Worm (Caenorhabditis elegans) whole organism, mixed stage, embryonic: ENCODE measurements around the gene dph-5.

ENCODE experiments used
- elt-1 ChIP-seq: sonication (generic microtip); optimal IDR thresholded peaks from 2 replicates; lab custom pipeline; 2017; ENCODE audit warnings: missing genetic modification characterization, mild to moderate bottlenecking, missing compliant biosample characterization, antibody characterized with exemption, moderate library complexity, borderline replicate concordance; ENCODE audit not compliant: insufficient read depth
- flh-1 ChIP-seq: fragments of 200-800 bp; sonication (Bioruptor generic); optimal IDR thresholded peaks from 2 replicates; lab custom pipeline; 2018; ENCODE audit warnings: mild to moderate bottlenecking, missing genetic modification characterization, moderate library complexity, missing compliant biosample characterization
- lin-13 ChIP-seq: fragments of 150-350 bp; optimal IDR thresholded peaks from 2 replicates; lab custom pipeline; 2014; ENCODE audit warnings: missing biosample characterization, missing genetic modification characterization
- mep-1 ChIP-seq: fragments of 150-350 bp; optimal IDR thresholded peaks from 2 replicates; lab custom pipeline; 2017; ENCODE audit warnings: missing biosample characterization, missing genetic modification reagents, missing genetic modification characterization, inconsistent platforms
- nhr-2 ChIP-seq: fragments of 150-350 bp; optimal IDR thresholded peaks from 2 replicates; lab custom pipeline; 2014; ENCODE audit warnings: missing biosample characterization, missing genetic modification characterization
- nhr-28 ChIP-seq: fragments of 150-350 bp; optimal IDR thresholded peaks from 2 replicates; lab custom pipeline; 2014; ENCODE audit warnings: missing biosample characterization, missing genetic modification characterization
- nhr-76 ChIP-seq: sonication (generic microtip); optimal IDR thresholded peaks from 2 replicates; lab custom pipeline; 2017; ENCODE audit warnings: missing biosample characterization, missing genetic modification characterization
- snpc-4 ChIP-seq: fragments of 150-350 bp; optimal IDR thresholded peaks from 2 replicates; lab custom pipeline; 2014; ENCODE audit warnings: missing biosample characterization, missing genetic modification characterization

DNA sequence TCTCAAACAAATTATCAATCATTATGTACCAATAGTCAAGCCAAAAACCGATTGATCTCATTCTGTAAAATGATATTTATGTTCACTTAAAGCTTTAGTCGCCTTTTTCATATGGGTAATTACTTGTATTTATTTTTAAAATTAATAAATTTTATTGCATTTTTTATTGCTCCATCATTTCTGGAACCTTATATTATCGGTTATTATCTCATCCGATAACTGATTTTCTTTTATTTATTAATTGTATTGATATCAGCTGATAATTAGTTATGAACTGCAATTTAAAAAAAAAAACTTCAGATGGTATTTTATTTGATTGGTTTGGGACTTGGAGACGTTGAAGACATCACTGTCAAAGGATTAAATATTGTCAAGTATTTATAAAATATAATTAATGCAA, at the start of gene dph-5:
- TF ChIP-seq flh-1 (GFP tag; lab: Kevin White, UChicago) (no peak), snpc-4 (tag; lab: Kevin White, UChicago) (no peak), lin-13 (tag; lab: Kevin White, UChicago) (no peak), nhr-76 (tag; lab: Kevin White, UChicago) (no peak), mep-1 (tag; lab: Kevin White, UChicago) (no peak), nhr-28 (tag; lab: Kevin White, UChicago) (no peak), elt-1 (tag; lab: Kevin White, UChicago) (no peak), nhr-2 (tag; lab: Kevin White, UChicago) (no peak)
